Fruit fly (Drosophila melanogaster) whole organism, embryonic: ENCODE measurements around the gene CG43135.

Source experiments
- BEAF-32 ChIP-seq: fragments of 200-800 bp; sonication (Bioruptor generic); optimal IDR thresholded peaks from 3 replicates; lab custom pipeline; 2017; ENCODE audit warnings: missing biosample characterization, missing genetic modification characterization, mild to moderate bottlenecking, moderate library complexity, missing genetic modification reagents
- CG1024 ChIP-seq: fragments of 200-800 bp; sonication (Bioruptor generic); IDR thresholded peaks from 2 replicates; pipeline ENCODE4 v1.3.6; 2022; ENCODE audit warnings: missing biosample characterization, missing genetic modification characterization
- CG12155 ChIP-seq: fragments of 200-800 bp; sonication (Bioruptor generic); optimal IDR thresholded peaks from 3 replicates; lab custom pipeline; 2016; ENCODE audit warnings: missing biosample characterization, missing genetic modification characterization
- CG15479 ChIP-seq: fragments of 200-800 bp; sonication (Bioruptor generic); optimal IDR thresholded peaks from 3 replicates; lab custom pipeline; 2019; ENCODE audit warnings: missing biosample characterization, mild to moderate bottlenecking, missing genetic modification characterization, moderate library complexity
- CG18599 ChIP-seq: fragments of 200-800 bp; sonication (Bioruptor generic); optimal IDR thresholded peaks from 3 replicates; lab custom pipeline; 2017; ENCODE audit warnings: missing biosample characterization, missing genetic modification characterization, mild to moderate bottlenecking, moderate library complexity, missing genetic modification reagents
- CG2889 ChIP-seq: fragments of 200-800 bp; sonication (Bioruptor generic); IDR thresholded peaks from 3 replicates; pipeline ENCODE4 v1.3.6; 2022; ENCODE audit warnings: missing biosample characterization, missing genetic modification characterization
- CG4328 ChIP-seq: fragments of 200-800 bp; sonication (Bioruptor generic); optimal IDR thresholded peaks from 3 replicates; lab custom pipeline; 2017; ENCODE audit warnings: missing biosample characterization, missing genetic modification reagents, missing genetic modification characterization
- CG5180 ChIP-seq: fragments of 200-800 bp; sonication (Bioruptor generic); optimal IDR thresholded peaks from 3 replicates; lab custom pipeline; 2017; ENCODE audit warnings: missing biosample characterization, missing genetic modification characterization, mild to moderate bottlenecking, moderate library complexity, missing genetic modification reagents
- CG6683 ChIP-seq: fragments of 200-800 bp; sonication (Bioruptor generic); optimal IDR thresholded peaks from 2 replicates; lab custom pipeline; 2017; ENCODE audit warnings: missing biosample characterization, mild to moderate bottlenecking, missing genetic modification characterization, missing genetic modification reagents
- CG7556 ChIP-seq: fragments of 200-800 bp; sonication (Bioruptor generic); optimal IDR thresholded peaks from 2 replicates; lab custom pipeline; 2017; ENCODE audit warnings: missing biosample characterization, mild to moderate bottlenecking, missing genetic modification characterization
- CTCF ChIP-seq: fragments of 200-800 bp; sonication (Bioruptor generic); optimal IDR thresholded peaks from 2 replicates; lab custom pipeline; 2017; ENCODE audit warnings: missing biosample characterization, mild to moderate bottlenecking, missing genetic modification characterization, moderate library complexity
- CrebB ChIP-seq: fragments of 200-800 bp; sonication (Bioruptor generic); optimal IDR thresholded peaks from 3 replicates; lab custom pipeline; 2018; ENCODE audit warnings: missing biosample characterization, mild to moderate bottlenecking, missing genetic modification characterization
- Elba2 ChIP-seq: fragments of 200-800 bp; sonication (Bioruptor generic); optimal IDR thresholded peaks from 3 replicates; lab custom pipeline; 2016; ENCODE audit warnings: missing biosample characterization, missing genetic modification characterization
- Ets97D ChIP-seq: fragments of 200-800 bp; sonication (Bioruptor generic); optimal IDR thresholded peaks from 3 replicates; lab custom pipeline; 2016; ENCODE audit warnings: missing biosample characterization, missing genetic modification characterization
- Fer1 ChIP-seq: fragments of 200-800 bp; sonication (Bioruptor generic); optimal IDR thresholded peaks from 2 replicates; lab custom pipeline; 2017; ENCODE audit warnings: missing biosample characterization, mild to moderate bottlenecking, missing genetic modification characterization
- Hey ChIP-seq: fragments of 200-800 bp; sonication (Bioruptor generic); optimal IDR thresholded peaks from 3 replicates; lab custom pipeline; 2018; ENCODE audit warnings: missing biosample characterization, mild to moderate bottlenecking, missing genetic modification characterization
- Med ChIP-seq: fragments of 200-800 bp; sonication (Bioruptor generic); peaks from one replicate; lab custom pipeline; 2016; ENCODE audit warnings: missing biosample characterization, missing genetic modification characterization, mild to moderate bottlenecking, inconsistent platforms, moderate library complexity
- abd-A ChIP-seq: fragments of 200-800 bp; sonication (Bioruptor generic); optimal IDR thresholded peaks from 3 replicates; lab custom pipeline; 2019; ENCODE audit warnings: missing biosample characterization, mild to moderate bottlenecking, missing genetic modification characterization, moderate library complexity
- ap ChIP-seq: fragments of 200-800 bp; sonication (Bioruptor generic); IDR thresholded peaks from 2 replicates; pipeline ENCODE4 v1.3.6; 2022; ENCODE audit warnings: missing biosample characterization, missing genetic modification characterization
- bcd ChIP-seq: fragments of 200-800 bp; sonication (Bioruptor generic); optimal IDR thresholded peaks from 2 replicates; lab custom pipeline; 2017; ENCODE audit warnings: missing biosample characterization, mild to moderate bottlenecking, missing genetic modification characterization
- corto ChIP-seq: fragments of 200-800 bp; sonication (Bioruptor generic); optimal IDR thresholded peaks from 2 replicates; lab custom pipeline; 2016; ENCODE audit warnings: missing biosample characterization, mild to moderate bottlenecking, missing genetic modification characterization, moderate library complexity
- crc ChIP-seq: fragments of 200-800 bp; sonication (Bioruptor generic); optimal IDR thresholded peaks from 2 replicates; lab custom pipeline; 2016; ENCODE audit warnings: missing biosample characterization, missing genetic modification characterization
- danr ChIP-seq: fragments of 200-800 bp; sonication (Bioruptor generic); IDR thresholded peaks from 2 replicates; pipeline ENCODE4 v1.3.6; 2022; ENCODE audit warnings: missing biosample characterization, missing genetic modification characterization
- exex ChIP-seq: fragments of 200-800 bp; sonication (Bioruptor generic); optimal IDR thresholded peaks from 4 replicates; lab custom pipeline; 2018; ENCODE audit warnings: missing biosample characterization, mild to moderate bottlenecking, missing genetic modification characterization, moderate library complexity
- gem ChIP-seq: fragments of 200-800 bp; sonication (Bioruptor generic); optimal IDR thresholded peaks from 2 replicates; lab custom pipeline; 2019; ENCODE audit warnings: missing biosample characterization, mild to moderate bottlenecking, missing genetic modification characterization, moderate library complexity
- h ChIP-seq: fragments of >200 bp; optimal IDR thresholded peaks from 2 replicates; lab custom pipeline; 2017
- hth ChIP-seq: fragments of >200 bp; optimal IDR thresholded peaks from 2 replicates; lab custom pipeline; 2017; ENCODE audit warnings: inconsistent platforms
- klu ChIP-seq: fragments of 200-800 bp; sonication (Bioruptor generic); IDR thresholded peaks from 2 replicates; pipeline ENCODE4 v1.3.6; 2022; ENCODE audit warnings: missing biosample characterization, missing genetic modification characterization
- oc ChIP-seq: fragments of 200-800 bp; sonication (Bioruptor generic); optimal IDR thresholded peaks from 2 replicates; lab custom pipeline; 2018; ENCODE audit warnings: missing biosample characterization, mild to moderate bottlenecking, missing genetic modification characterization, moderate library complexity
- pfk ChIP-seq: fragments of 200-800 bp; sonication (Bioruptor generic); optimal IDR thresholded peaks from 2 replicates; lab custom pipeline; 2018; ENCODE audit warnings: missing biosample characterization, mild to moderate bottlenecking, missing genetic modification characterization, moderate library complexity
- pita ChIP-seq: fragments of 200-800 bp; sonication (Bioruptor generic); optimal IDR thresholded peaks from 2 replicates; lab custom pipeline; 2017; ENCODE audit warnings: missing biosample characterization, mild to moderate bottlenecking, missing genetic modification characterization
- row ChIP-seq: fragments of 200-800 bp; sonication (Bioruptor generic); IDR thresholded peaks from 3 replicates; pipeline ENCODE4 v1.3.6; 2022; ENCODE audit warnings: missing biosample characterization, missing genetic modification characterization
- sens ChIP-seq: fragments of 200-800 bp; sonication (Bioruptor generic); peaks from one replicate; lab custom pipeline; 2016; ENCODE audit warnings: missing biosample characterization, missing genetic modification characterization
- stwl ChIP-seq: fragments of 200-800 bp; sonication (Bioruptor generic); optimal IDR thresholded peaks from 3 replicates; lab custom pipeline; 2018; ENCODE audit warnings: missing biosample characterization, mild to moderate bottlenecking, missing genetic modification characterization, moderate library complexity
- zfh2 ChIP-seq: fragments of 200-800 bp; sonication (Bioruptor generic); optimal IDR thresholded peaks from 2 replicates; lab custom pipeline; 2016; ENCODE audit warnings: missing biosample characterization, missing genetic modification characterization

The CG43135 gene

dm6 chrX:4264319-4264718 lies 16.1 kb downstream of the CG43135 start (continued):
- TF ChIP-seq CG18599 (GFP tag; lab: Kevin White, UChicago) (peak; percentile 8), CG12155 (GFP tag; lab: Kevin White, UChicago) (no peak), row (GFP tag; lab: Robert Waterston, UW) (peak; percentile 37), gem (peak; percentile 39)

DNA sequence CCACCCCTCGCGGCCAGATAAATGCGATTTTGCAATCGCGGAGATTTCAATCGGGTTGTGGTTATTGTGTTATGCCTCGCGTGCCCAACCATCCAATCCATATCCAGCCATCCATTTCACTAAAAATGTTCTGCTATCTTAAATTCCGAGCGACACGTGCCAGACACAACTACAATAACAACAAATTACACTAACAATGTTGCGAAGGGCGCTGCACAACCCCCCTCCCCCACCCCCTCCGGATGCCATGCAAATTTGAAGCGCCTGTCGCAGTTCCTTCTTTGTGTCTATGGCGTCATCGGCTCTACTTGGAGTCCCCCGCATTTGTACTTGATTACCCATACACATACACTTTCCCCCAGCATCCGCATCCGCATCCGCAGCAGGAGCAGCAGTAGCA lies 17.1 kb downstream of the CG43135 start:
- TF ChIP-seq CG4328 (no peak), Hey (tag; lab: Kevin White, UChicago) (peak; percentile 92), abd-A (tag; lab: Kevin White, UChicago) (peak; percentile 23), Med (GFP tag; lab: Kevin White, UChicago) (peak; percentile 56), exex (no peak)

DNA sequence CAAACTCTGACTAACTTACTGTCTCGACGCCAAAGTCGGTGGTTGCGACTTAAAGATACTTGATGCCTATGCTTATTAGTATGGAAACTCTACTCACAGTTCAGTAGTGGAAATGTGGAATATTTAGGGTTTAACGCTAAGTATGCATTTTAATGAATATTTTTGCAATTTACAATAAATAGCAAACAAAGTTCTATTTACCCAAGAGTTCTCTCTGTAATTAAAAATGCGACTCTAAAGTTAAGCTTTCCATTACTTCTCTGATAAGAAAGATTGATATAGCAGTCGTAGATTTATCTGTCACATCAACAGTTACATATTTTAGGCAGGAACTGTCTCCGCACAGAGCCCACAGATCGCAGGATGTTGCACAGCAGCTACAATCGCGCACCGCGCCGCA lies 17.6 kb downstream of the CG43135 start, which contains the start of gene CG12691:
Gene CG12691, plus strand, starts transcription at position 301 of the 400 bp plus-strand sequence.
- TF ChIP-seq Ets97D (GFP tag; lab: Kevin White, UChicago) (no peak), Med (GFP tag; lab: Kevin White, UChicago) (peak; percentile 26)

- TF ChIP-seq Elba2 (GFP tag; lab: Kevin White, UChicago) (no peak), CG6683 (no peak), danr (no peak), ap (no peak), zfh2 (no peak), CG1024 (GFP tag; lab: Robert Waterston, UW) (no peak), CG2889 (GFP tag; lab: Robert Waterston, UW) (no peak), klu (no peak), CrebB (tag; lab: Kevin White, UChicago) (no peak), sens (GFP tag; lab: Kevin White, UChicago) (no peak), corto (GFP tag; lab: Kevin White, UChicago) (no peak), CG7556 (GFP tag; lab: Kevin White, UChicago) (no peak), pita (GFP tag; lab: Kevin White, UChicago) (no peak), h (lab: Kevin White, UChicago) (no peak), hth (lab: Kevin White, UChicago) (no peak), crc (GFP tag; lab: Kevin White, UChicago) (no peak), CG15479 (GFP tag; lab: Kevin White, UChicago) (no peak)
These were observed 20.2 kb downstream of the CG43135 start, which contains the start of gene CG15572 for dm6 chrX:4268401-4268800. Gene CG15572 (plus strand): TSS chrX:4268701.

- TF ChIP-seq pfk (GFP tag; lab: Kevin White, UChicago) = peak; percentile 91
- peak; percentile 32 for TF ChIP-seq CTCF
- TF ChIP-seq stwl (tag; lab: Kevin White, UChicago) = peak; percentile 15
- TF ChIP-seq BEAF-32 (GFP tag; lab: Kevin White, UChicago) = no peak
These were observed 25.3 kb downstream of the CG43135 start for dm6 chrX:4273499-4273898.

dm6 chrX:4276900-4277299 lies 28.7 kb downstream of the CG43135 start, which contains the start of gene CG15577:
Gene CG15577 (minus strand): TSS chrX:4277000.
- TF ChIP-seq oc (tag; lab: Kevin White, UChicago) = no peak
- no peak for TF ChIP-seq BEAF-32 (GFP tag; lab: Kevin White, UChicago)
- TF ChIP-seq Fer1 = no peak
- no peak for TF ChIP-seq bcd
- TF ChIP-seq CG5180 (GFP tag; lab: Kevin White, UChicago) = no peak
